Worm (Caenorhabditis elegans): ENCODE results near the gene mix-1.

ce11 chrII:10867219-10867618, 43.2 kb downstream of the mix-1 start:
- no peak for TF ChIP-seq C38D4.7 (GFP tag; optimal IDR thresholded peaks at IDR 0.05)
- no peak for TF ChIP-seq pat-9 (tag; optimal IDR thresholded peaks at IDR 0.05)
- TF ChIP-seq tbx-2 (tag; optimal IDR thresholded peaks at IDR 0.05), result no peak
- TF ChIP-seq elt-2 (tag; optimal IDR thresholded peaks at IDR 0.05), result no peak
- TF ChIP-seq fkh-10 (GFP tag; optimal IDR thresholded peaks at IDR 0.05), result no peak
- no peak for TF ChIP-seq ama-1 (optimal IDR thresholded peaks at IDR 0.05)
- no peak for TF ChIP-seq ceh-9 (tag; optimal IDR thresholded peaks at IDR 0.05)
